Worm (Caenorhabditis elegans) whole organism, late embryonic: ENCODE measurements around the gene T09F5.1.

Experiments used
- C08G9.2 ChIP-seq: sonication (generic microtip); optimal IDR thresholded peaks from 2 replicates; lab custom pipeline; 2016; ENCODE audit warnings: mild to moderate bottlenecking, missing genetic modification characterization, moderate library complexity, missing compliant biosample characterization
- K02D7.2 ChIP-seq: sonication (generic microtip); optimal IDR thresholded peaks from 2 replicates; lab custom pipeline; 2017; ENCODE audit warnings: mild to moderate bottlenecking, missing genetic modification characterization, missing compliant biosample characterization
- T23F11.4 ChIP-seq: fragments of 200-800 bp; sonication (Bioruptor generic); optimal IDR thresholded peaks from 2 replicates; lab custom pipeline; 2018; ENCODE audit warnings: mild to moderate bottlenecking, missing genetic modification characterization, missing compliant biosample characterization
- Y22D7AL.16 ChIP-seq: sonication (generic microtip); optimal IDR thresholded peaks from 2 replicates; lab custom pipeline; 2016; ENCODE audit warnings: missing genetic modification characterization, missing compliant biosample characterization
- ceh-14 ChIP-seq: sonication (generic microtip); optimal IDR thresholded peaks from 2 replicates; lab custom pipeline; 2016; ENCODE audit warnings: missing genotype, missing genetic modification characterization, missing compliant biosample characterization
- ceh-18 ChIP-seq: sonication (generic microtip); optimal IDR thresholded peaks from 2 replicates; lab custom pipeline; 2016; ENCODE audit warnings: missing genetic modification characterization, missing compliant biosample characterization
- ceh-2 ChIP-seq: sonication (generic microtip); optimal IDR thresholded peaks from 2 replicates; lab custom pipeline; 2016; ENCODE audit warnings: missing genotype, missing genetic modification characterization, missing compliant biosample characterization
- ceh-24 ChIP-seq: sonication (generic microtip); optimal IDR thresholded peaks from 2 replicates; lab custom pipeline; 2016; ENCODE audit warnings: mild to moderate bottlenecking, missing genetic modification characterization, missing compliant biosample characterization
- ceh-30 ChIP-seq: fragments of 150-350 bp; optimal IDR thresholded peaks from 2 replicates; lab custom pipeline; 2014; ENCODE audit warnings: missing biosample characterization, missing genetic modification characterization
- ceh-31 ChIP-seq: sonication (generic microtip); optimal IDR thresholded peaks from 2 replicates; lab custom pipeline; 2016; ENCODE audit warnings: missing genetic modification characterization, missing compliant biosample characterization
- ceh-34 ChIP-seq: sonication (generic microtip); optimal IDR thresholded peaks from 2 replicates; lab custom pipeline; 2016; ENCODE audit warnings: mild to moderate bottlenecking, missing genetic modification characterization, missing compliant biosample characterization
- ceh-45 ChIP-seq: fragments of 200-800 bp; sonication (Bioruptor generic); IDR thresholded peaks from 2 replicates; pipeline ENCODE4 v1.3.6; 2022; ENCODE audit warnings: missing genetic modification reagents, missing genetic modification characterization, missing compliant biosample characterization
- ceh-6 ChIP-seq: fragments of 200-800 bp; sonication (Bioruptor generic); optimal IDR thresholded peaks from 2 replicates; lab custom pipeline; 2018; ENCODE audit warnings: mild to moderate bottlenecking, missing genetic modification characterization, missing compliant biosample characterization
- che-1 ChIP-seq: sonication (generic microtip); optimal IDR thresholded peaks from 2 replicates; lab custom pipeline; 2016; ENCODE audit warnings: mild to moderate bottlenecking, missing genetic modification characterization, missing compliant biosample characterization
- dmd-4 ChIP-seq: sonication (generic microtip); optimal IDR thresholded peaks from 2 replicates; lab custom pipeline; 2016; ENCODE audit warnings: borderline replicate concordance, missing genetic modification characterization, missing compliant biosample characterization
- elt-2 ChIP-seq: sonication (generic microtip); optimal IDR thresholded peaks from 2 replicates; lab custom pipeline; 2016; ENCODE audit warnings: missing genetic modification reagents, missing genetic modification characterization, missing compliant biosample characterization
- elt-4 ChIP-seq: sonication (generic microtip); optimal IDR thresholded peaks from 2 replicates; lab custom pipeline; 2016; ENCODE audit warnings: missing genetic modification characterization, missing compliant biosample characterization
- eyg-1 ChIP-seq: sonication (generic microtip); optimal IDR thresholded peaks from 2 replicates; lab custom pipeline; 2016; ENCODE audit warnings: missing genotype, missing genetic modification characterization, missing compliant biosample characterization
- fax-1 ChIP-seq: sonication (generic microtip); optimal IDR thresholded peaks from 2 replicates; lab custom pipeline; 2016; ENCODE audit warnings: missing genotype, missing genetic modification characterization, missing compliant biosample characterization
- fkh-10 ChIP-seq: fragments of 150-350 bp; optimal IDR thresholded peaks from 2 replicates; lab custom pipeline; 2014; ENCODE audit warnings: missing biosample characterization, missing genetic modification reagents, missing genetic modification characterization
- fkh-6 ChIP-seq: sonication (generic microtip); optimal IDR thresholded peaks from 2 replicates; lab custom pipeline; 2016; ENCODE audit warnings: missing genetic modification characterization, missing compliant biosample characterization
- gmeb-2 ChIP-seq: sonication (generic microtip); optimal IDR thresholded peaks from 2 replicates; lab custom pipeline; 2016; ENCODE audit warnings: missing genetic modification characterization, inconsistent platforms, missing compliant biosample characterization
- hlh-13 ChIP-seq: fragments of 200-800 bp; sonication (Bioruptor generic); optimal IDR thresholded peaks from 2 replicates; lab custom pipeline; 2018; ENCODE audit warnings: mild to moderate bottlenecking, missing genetic modification characterization, missing compliant biosample characterization
- hlh-15 ChIP-seq: sonication (generic microtip); optimal IDR thresholded peaks from 2 replicates; lab custom pipeline; 2016; ENCODE audit warnings: missing genetic modification characterization, missing compliant biosample characterization
- hlh-30 ChIP-seq: sonication (generic microtip); optimal IDR thresholded peaks from 2 replicates; lab custom pipeline; 2017; ENCODE audit warnings: antibody characterized with exemption, missing genetic modification characterization, missing compliant biosample characterization; ENCODE audit not compliant: insufficient read depth
- lim-6 ChIP-seq: sonication (generic microtip); optimal IDR thresholded peaks from 2 replicates; lab custom pipeline; 2016; ENCODE audit warnings: missing genetic modification characterization, missing compliant biosample characterization
- mec-3 ChIP-seq: sonication (generic microtip); optimal IDR thresholded peaks from 2 replicates; lab custom pipeline; 2016; ENCODE audit warnings: borderline replicate concordance, missing genetic modification characterization, missing compliant biosample characterization
- npax-4 ChIP-seq: sonication (generic microtip); optimal IDR thresholded peaks from 2 replicates; lab custom pipeline; 2016; ENCODE audit warnings: missing genetic modification characterization, missing compliant biosample characterization
- odd-2 ChIP-seq: sonication (generic microtip); optimal IDR thresholded peaks from 2 replicates; lab custom pipeline; 2017; ENCODE audit warnings: antibody characterized with exemption, mild to moderate bottlenecking, missing genetic modification characterization, missing compliant biosample characterization
- pag-3 ChIP-seq: sonication (generic microtip); optimal IDR thresholded peaks from 2 replicates; lab custom pipeline; 2016; ENCODE audit warnings: missing compliant biosample characterization, missing genetic modification characterization, borderline replicate concordance
- pax-1 ChIP-seq: fragments of 150-350 bp; optimal IDR thresholded peaks from 2 replicates; lab custom pipeline; 2014; ENCODE audit warnings: missing biosample characterization, missing genetic modification characterization
- pha-2 ChIP-seq: sonication (generic microtip); optimal IDR thresholded peaks from 2 replicates; lab custom pipeline; 2017; ENCODE audit warnings: mild to moderate bottlenecking, missing genetic modification characterization, missing compliant biosample characterization
- pha-4 ChIP-seq: fragments of 150-350 bp; optimal IDR thresholded peaks from 2 replicates; lab custom pipeline; 2018; ENCODE audit warnings: missing biosample characterization, missing genetic modification reagents, missing genetic modification characterization
- pqm-1 ChIP-seq: sonication (generic microtip); optimal IDR thresholded peaks from 2 replicates; lab custom pipeline; 2016; ENCODE audit warnings: missing genetic modification characterization, missing compliant biosample characterization
- sox-2 ChIP-seq: fragments of 200-800 bp; sonication (Bioruptor generic); IDR thresholded peaks from 2 replicates; pipeline ENCODE4 v1.3.6; 2022; ENCODE audit warnings: missing genetic modification reagents, missing genetic modification characterization, missing compliant biosample characterization
- sox-4 ChIP-seq: sonication (generic microtip); optimal IDR thresholded peaks from 2 replicates; lab custom pipeline; 2017; ENCODE audit warnings: mild to moderate bottlenecking, missing genetic modification characterization, inconsistent platforms, missing compliant biosample characterization
- tbx-2 ChIP-seq: sonication (generic microtip); optimal IDR thresholded peaks from 2 replicates; lab custom pipeline; 2016; ENCODE audit warnings: missing genetic modification characterization, missing compliant biosample characterization
- ttx-3 ChIP-seq: sonication (generic microtip); optimal IDR thresholded peaks from 2 replicates; lab custom pipeline; 2016; ENCODE audit warnings: missing genetic modification reagents, missing genetic modification characterization, missing compliant biosample characterization
- unc-3 ChIP-seq, 2 experiments: fragments of 200-800 bp in 1 of 2; sonication (Bioruptor generic) in 1 of 2; sonication (generic microtip) in 1 of 2; conservative IDR thresholded peaks in 1 of 2; optimal IDR thresholded peaks in 1 of 2; 2 replicates each; pipeline versions ENCODE4 v1.3.6 to Lab custom; 2016 to 2022; ENCODE audit warnings: missing compliant biosample characterization in 2 of 2, missing genetic modification characterization in 2 of 2, missing genetic modification reagents in 1 of 2
- unc-42 ChIP-seq: sonication (generic microtip); optimal IDR thresholded peaks from 2 replicates; lab custom pipeline; 2016; ENCODE audit warnings: missing genotype, missing genetic modification characterization, missing compliant biosample characterization
- unc-55 ChIP-seq: sonication (generic microtip); optimal IDR thresholded peaks from 2 replicates; lab custom pipeline; 2017; ENCODE audit warnings: missing biosample characterization, missing genetic modification reagents, missing genetic modification characterization
- unc-86 ChIP-seq: sonication (generic microtip); optimal IDR thresholded peaks from 2 replicates; lab custom pipeline; 2016; ENCODE audit warnings: missing genetic modification characterization, missing compliant biosample characterization
- zip-5 ChIP-seq: sonication (generic microtip); optimal IDR thresholded peaks from 2 replicates; lab custom pipeline; 2016; ENCODE audit warnings: missing genetic modification characterization, missing compliant biosample characterization
- ztf-16 ChIP-seq: sonication (generic microtip); optimal IDR thresholded peaks from 2 replicates; lab custom pipeline; 2017; ENCODE audit warnings: missing genetic modification characterization, missing compliant biosample characterization

The T09F5.1 gene

DNA sequence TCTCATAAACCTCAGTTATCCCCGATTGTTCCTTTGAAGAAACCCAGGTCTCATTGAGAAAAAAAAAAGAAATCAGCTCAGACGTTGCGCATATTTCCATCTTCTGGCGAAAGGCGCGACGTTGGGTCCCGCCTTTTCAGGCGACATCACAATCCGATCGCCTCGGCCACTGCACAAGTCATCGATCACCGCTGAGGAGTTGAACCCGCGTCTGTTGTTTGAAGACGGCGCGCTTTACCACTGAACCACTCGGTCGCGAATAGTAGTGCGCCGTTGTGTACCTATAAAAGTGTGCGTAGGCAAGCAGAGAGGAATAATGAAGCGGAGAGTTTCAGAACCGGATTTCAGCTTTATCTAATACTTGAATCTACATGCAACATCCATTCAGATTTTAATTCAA is 42.0 kb downstream of the T09F5.1 start, which contains the start of gene Y75B12B.11 (continued):
- peak; percentile 86 for TF ChIP-seq dmd-4 (tag; lab: Kevin White, UChicago)
- TF ChIP-seq unc-86: peak; percentile 79
- peak; percentile 82 for TF ChIP-seq ceh-30
- peak; percentile 86 for TF ChIP-seq fkh-6
- peak; percentile 81 for TF ChIP-seq ceh-45
- peak; percentile 82 for TF ChIP-seq C08G9.2
- peak; percentile 82 for TF ChIP-seq fax-1 (tag; lab: Kevin White, UChicago)
- TF ChIP-seq fkh-10 (GFP tag; lab: Kevin White, UChicago): no peak
- TF ChIP-seq pqm-1 (tag; lab: Kevin White, UChicago): peak; percentile 84
- peak; percentile 74 for TF ChIP-seq npax-4 (tag; lab: Kevin White, UChicago)
- peak; percentile 26 for TF ChIP-seq mec-3
- no peak for TF ChIP-seq pax-1
- TF ChIP-seq pha-4 (tag; lab: Kevin White, UChicago): no peak
- TF ChIP-seq pag-3 (tag; lab: Kevin White, UChicago): no peak
- peak; percentile 8 for TF ChIP-seq unc-55 (GFP tag; lab: Kevin White, UChicago)
- TF ChIP-seq ztf-16 (tag; lab: Kevin White, UChicago): peak; percentile 84
- TF ChIP-seq Y22D7AL.16 (tag; lab: Kevin White, UChicago): peak; percentile 77
- peak; percentile 62; the same call in 1 of the 2 replicates for TF ChIP-seq sox-2 (GFP tag; lab: Robert Waterston, UW)
- TF ChIP-seq eyg-1: peak; percentile 87
- peak; percentile 82 for TF ChIP-seq elt-4
- TF ChIP-seq ceh-14 (tag; lab: Kevin White, UChicago): peak; percentile 93
- TF ChIP-seq ceh-18 (tag; lab: Kevin White, UChicago): peak; percentile 78
- TF ChIP-seq tbx-2 (tag; lab: Kevin White, UChicago): peak; percentile 86
- TF ChIP-seq gmeb-2 (tag; lab: Kevin White, UChicago): peak; percentile 80
- peak; percentile 93 for TF ChIP-seq elt-2
- peak; percentile 67 for TF ChIP-seq hlh-30
- peak; percentile 75 for TF ChIP-seq hlh-13
- TF ChIP-seq zip-5 (tag; lab: Kevin White, UChicago): peak; percentile 50
- peak; percentile 89 for TF ChIP-seq T23F11.4
- TF ChIP-seq lim-6 (tag; lab: Kevin White, UChicago): peak; percentile 46
- TF ChIP-seq ceh-2 (tag; lab: Kevin White, UChicago): peak; percentile 88
- peak; percentile 87 for TF ChIP-seq sox-4 (tag; lab: Kevin White, UChicago)
- peak; percentile 80 for TF ChIP-seq hlh-15 (tag; lab: Kevin White, UChicago)
- peak; percentile 90 for TF ChIP-seq che-1
- peak; percentile 84 for TF ChIP-seq ceh-24 (tag; lab: Kevin White, UChicago)

DNA sequence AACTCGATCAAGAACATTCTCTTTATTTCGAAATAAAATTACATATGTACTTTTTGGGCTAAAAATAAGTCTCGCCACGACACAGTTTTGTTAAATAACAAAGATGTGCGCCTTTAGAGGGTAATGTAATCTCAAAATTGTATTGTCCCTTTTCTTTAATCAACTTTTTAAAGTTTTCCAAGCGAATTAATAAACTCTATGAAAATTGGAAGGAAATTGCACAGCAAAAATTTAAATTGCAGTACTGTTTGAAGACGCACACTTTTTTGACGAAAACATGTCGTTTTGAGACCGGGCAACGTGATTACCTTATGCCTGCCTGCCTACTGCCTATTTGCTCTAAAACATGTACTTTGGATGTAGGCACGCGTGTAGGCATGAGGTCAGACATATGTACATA is 43.1 kb downstream of the T09F5.1 start:
- TF ChIP-seq unc-42 (tag; lab: Kevin White, UChicago) (no peak), ceh-6 (GFP tag; lab: Kevin White, UChicago) (no peak), pqm-1 (tag; lab: Kevin White, UChicago) (no peak), ceh-34 (no peak), unc-86 (no peak), sox-4 (tag; lab: Kevin White, UChicago) (no peak)

DNA sequence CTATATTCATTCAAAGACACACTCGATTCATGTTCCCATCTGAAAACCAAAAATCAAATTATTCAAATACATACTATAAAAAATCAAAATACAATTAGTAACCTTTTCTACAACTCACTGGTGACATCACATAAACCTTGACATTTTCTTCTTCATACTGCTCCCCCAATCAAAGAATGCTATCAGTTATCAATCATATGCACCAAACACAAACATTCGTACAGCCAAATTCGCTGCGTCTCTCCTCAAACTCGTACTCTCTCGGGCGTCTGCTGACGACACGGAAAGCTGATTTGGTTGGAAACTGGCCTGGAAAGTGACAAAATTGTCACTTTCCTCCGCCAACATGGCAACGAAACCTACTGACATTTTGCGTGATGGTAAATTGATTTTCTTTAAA is 43.5 kb downstream of the T09F5.1 start, which contains the start of gene plc-2:
Gene plc-2 (plus strand): TSS at position 196 of the 400 bp plus-strand sequence.
- TF ChIP-seq T23F11.4 (no peak), pha-2 (no peak), fax-1 (tag; lab: Kevin White, UChicago) (no peak), pqm-1 (tag; lab: Kevin White, UChicago) (no peak), ceh-6 (GFP tag; lab: Kevin White, UChicago) (no peak), ceh-34 (no peak), odd-2 (tag; lab: Kevin White, UChicago) (no peak), K02D7.2 (tag; lab: Kevin White, UChicago) (no peak), lim-6 (tag; lab: Kevin White, UChicago) (no peak), ttx-3 (tag; lab: Kevin White, UChicago) (no peak), ceh-2 (tag; lab: Kevin White, UChicago) (no peak), ceh-31 (tag; lab: Kevin White, UChicago) (no peak), unc-3 (GFP tag; conservative IDR thresholded peaks at IDR 0.05; lab: Robert Waterston, UW) (no peak), unc-3 (tag; optimal IDR thresholded peaks at IDR 0.05; lab: Kevin White, UChicago) (no peak)
